Worm (Caenorhabditis elegans): ENCODE measurements around the gene fut-3.

fut-3 gene

ce11 chrII:5649236-5650004 lies 10.2 kb downstream of the fut-3 start, which contains the start of the genes sam-4, F59E12.17 and zyg-1 (continued):
- TF ChIP-seq sox-2 (GFP tag; IDR thresholded peaks at IDR 0.05) = no peak
- no peak for TF ChIP-seq pat-9 (tag; optimal IDR thresholded peaks at IDR 0.05)
- TF ChIP-seq hlh-13 (GFP tag; optimal IDR thresholded peaks at IDR 0.05) = no peak
- TF ChIP-seq ref-2 (tag; optimal IDR thresholded peaks at IDR 0.05) = peak; percentile 38
- no peak for TF ChIP-seq syd-9 (tag; optimal IDR thresholded peaks at IDR 0.05)
- peak; percentile 90 for TF ChIP-seq ceh-31 (tag; optimal IDR thresholded peaks at IDR 0.05)
- no peak for TF ChIP-seq unc-55 (GFP tag; optimal IDR thresholded peaks at IDR 0.05)
- peak; percentile 20 for TF ChIP-seq F13H6.1 (tag; optimal IDR thresholded peaks at IDR 0.05)
- TF ChIP-seq Y22D7AL.16 (tag; optimal IDR thresholded peaks at IDR 0.05) = no peak
- TF ChIP-seq C08G9.2 (tag; optimal IDR thresholded peaks at IDR 0.05) = peak; percentile 66
- TF ChIP-seq ceh-18 (tag; optimal IDR thresholded peaks at IDR 0.05) = no peak
- TF ChIP-seq ets-4 (tag; optimal IDR thresholded peaks at IDR 0.05) = peak; percentile 83
- no peak for TF ChIP-seq ceh-19 (GFP tag; optimal IDR thresholded peaks at IDR 0.05)
- no peak for TF ChIP-seq ttx-3 (tag; optimal IDR thresholded peaks at IDR 0.05)
- TF ChIP-seq ceh-24 (tag; optimal IDR thresholded peaks at IDR 0.05) = no peak
- no peak for TF ChIP-seq nhr-232 (tag; optimal IDR thresholded peaks at IDR 0.05)
- TF ChIP-seq tbx-7 (tag; optimal IDR thresholded peaks at IDR 0.05) = peak; percentile 11

ce11 chrII:5648272-5648671 lies 11.3 kb downstream of the fut-3 start, which contains the start of gene ddl-1:
Gene ddl-1, minus strand, starts transcription at chrII:5648372.
- TF ChIP-seq fkh-10 (GFP tag; optimal IDR thresholded peaks at IDR 0.05) (no peak), hlh-30 (tag; optimal IDR thresholded peaks at IDR 0.05; ENCODE audit: insufficient read depth) (no peak), nhr-232 (tag; optimal IDR thresholded peaks at IDR 0.05) (no peak), Y22D7AL.16 (tag; optimal IDR thresholded peaks at IDR 0.05) (no peak), che-1 (tag; optimal IDR thresholded peaks at IDR 0.05) (no peak), ceh-14 (tag; optimal IDR thresholded peaks at IDR 0.05) (no peak), syd-9 (tag; optimal IDR thresholded peaks at IDR 0.05) (no peak), pqm-1 (tag; optimal IDR thresholded peaks at IDR 0.05) (no peak), tbx-2 (tag; optimal IDR thresholded peaks at IDR 0.05) (no peak), hlh-6 (tag; optimal IDR thresholded peaks at IDR 0.05) (no peak), lim-6 (tag; optimal IDR thresholded peaks at IDR 0.05) (no peak), fax-1 (tag; optimal IDR thresholded peaks at IDR 0.05) (no peak), pros-1 (tag; optimal IDR thresholded peaks at IDR 0.05) (no peak), gmeb-2 (tag; optimal IDR thresholded peaks at IDR 0.05) (no peak)

- no peak for TF ChIP-seq fkh-6 (tag; optimal IDR thresholded peaks at IDR 0.05)
- TF ChIP-seq nhr-11 (tag; optimal IDR thresholded peaks at IDR 0.05) = no peak
- no peak for TF ChIP-seq syd-9 (tag; optimal IDR thresholded peaks at IDR 0.05)
- TF ChIP-seq pat-9 (tag; optimal IDR thresholded peaks at IDR 0.05) = no peak
- TF ChIP-seq nhr-232 (tag; optimal IDR thresholded peaks at IDR 0.05) = no peak
- TF ChIP-seq ref-2 (tag; optimal IDR thresholded peaks at IDR 0.05) = no peak
- no peak for TF ChIP-seq tbx-2 (tag; optimal IDR thresholded peaks at IDR 0.05)
- no peak for TF ChIP-seq hlh-13 (GFP tag; optimal IDR thresholded peaks at IDR 0.05)
- TF ChIP-seq hlh-15 (tag; optimal IDR thresholded peaks at IDR 0.05) = no peak
- no peak for TF ChIP-seq T23F11.4 (GFP tag; optimal IDR thresholded peaks at IDR 0.05)
- no peak for TF ChIP-seq unc-86 (tag; optimal IDR thresholded peaks at IDR 0.05)
- no peak for TF ChIP-seq hlh-6 (tag; optimal IDR thresholded peaks at IDR 0.05)
- no peak for TF ChIP-seq ceh-6 (GFP tag; optimal IDR thresholded peaks at IDR 0.05)
- TF ChIP-seq ceh-34 (tag; optimal IDR thresholded peaks at IDR 0.05) = no peak
- no peak for TF ChIP-seq lim-6 (tag; optimal IDR thresholded peaks at IDR 0.05)
- TF ChIP-seq F13H6.1 (tag; optimal IDR thresholded peaks at IDR 0.05) = no peak
Measured at ce11 chrII:5646942-5647341, 12.6 kb downstream of the fut-3 start, which contains the start of gene F59E12.9. Gene F59E12.9, minus strand, starts transcription at chrII:5647042.

- TF ChIP-seq npax-4 (tag; optimal IDR thresholded peaks at IDR 0.05) (no peak), ama-1 (optimal IDR thresholded peaks at IDR 0.05) (no peak), ceh-45 (GFP tag; IDR thresholded peaks at IDR 0.05) (no peak), unc-3 (GFP tag; conservative IDR thresholded peaks at IDR 0.05) (no peak), unc-3 (tag; optimal IDR thresholded peaks at IDR 0.05) (no peak), pha-2 (tag; optimal IDR thresholded peaks at IDR 0.05) (no peak), pat-9 (tag; optimal IDR thresholded peaks at IDR 0.05) (no peak), ceh-24 (tag; optimal IDR thresholded peaks at IDR 0.05) (no peak), ceh-6 (GFP tag; optimal IDR thresholded peaks at IDR 0.05) (no peak), sox-4 (tag; optimal IDR thresholded peaks at IDR 0.05) (no peak), T23F11.4 (GFP tag; optimal IDR thresholded peaks at IDR 0.05) (no peak), ceh-2 (tag; optimal IDR thresholded peaks at IDR 0.05) (no peak), gmeb-2 (tag; optimal IDR thresholded peaks at IDR 0.05) (no peak), pha-4 (tag; optimal IDR thresholded peaks at IDR 0.05) (no peak), nhr-232 (tag; optimal IDR thresholded peaks at IDR 0.05) (no peak)
Measured at ce11 chrII:5642110-5642509, 17.5 kb downstream of the fut-3 start.

All from whole organism, late embryonic.